Fruit fly (Drosophila melanogaster) Kc167 (cell line): ENCODE results near the gene CG7080.

Experiments
- Myc ChIP-seq: fragments of >200 bp; optimal IDR thresholded peaks from 2 replicates; lab custom pipeline; 2017; ENCODE audit warnings: missing external identifiers
- Sin3A ChIP-seq: fragments of >200 bp; optimal IDR thresholded peaks from 2 replicates; lab custom pipeline; 2018; ENCODE audit warnings: missing external identifiers
- h ChIP-seq: fragments of >200 bp; optimal IDR thresholded peaks from 3 replicates; lab custom pipeline; 2018; ENCODE audit warnings: missing external identifiers
- insv ChIP-seq: fragments of >200 bp; optimal IDR thresholded peaks from 3 replicates; lab custom pipeline; 2018; ENCODE audit warnings: missing external identifiers
- psq ChIP-seq: fragments of >200 bp; optimal IDR thresholded peaks from 2 replicates; lab custom pipeline; 2017; ENCODE audit warnings: missing external identifiers
- ttk ChIP-seq: sonication (Bioruptor generic); optimal IDR thresholded peaks from 2 replicates; lab custom pipeline; 2017; ENCODE audit warnings: missing external identifiers

dm6 chr3R:22358810-22359209 lies 29.7 kb downstream of the CG7080 start:
- no peak for TF ChIP-seq Myc (lab: Kevin White, UChicago)
- no peak for TF ChIP-seq h
- TF ChIP-seq ttk = no peak
- TF ChIP-seq Sin3A (lab: Kevin White, UChicago) = no peak
- no peak for TF ChIP-seq psq (lab: Kevin White, UChicago)
- TF ChIP-seq insv = no peak
